Fruit fly (Drosophila melanogaster) S2 (cell line): ENCODE results near the gene CG5116.

Experiments
- CG8478 ChIP-seq: fragments of >200 bp; optimal IDR thresholded peaks from 2 replicates; lab custom pipeline; 2018
- CTCF ChIP-seq, 2 experiments: fragments of >200 bp; optimal IDR thresholded peaks; 2 replicates each; lab custom pipeline; 2018

- TF ChIP-seq CTCF (optimal IDR thresholded peaks at IDR 0.05; lab: Kevin White, UChicago) (no peak), CG8478 (lab: Kevin White, UChicago) (no peak)
These were observed 6.8 kb downstream of the CG5116 start for dm6 chr3R:25489685-25490084.
